Fruit fly (Drosophila melanogaster): ENCODE measurements around the gene FER.

FER gene

dm6 chr3R:9340425-9341188 lies 53.7 kb downstream of the FER start (continued):
- peak; percentile 95 for TF ChIP-seq gem (tag; optimal IDR thresholded peaks at IDR 0.05)
- TF ChIP-seq CG3995 (GFP tag; optimal IDR thresholded peaks at IDR 0.05): peak; percentile 56
- peak; percentile 75 for TF ChIP-seq tup (GFP tag; optimal IDR thresholded peaks at IDR 0.05)
- TF ChIP-seq CG14667 (GFP tag; IDR thresholded peaks at IDR 0.05): peak; percentile 77
- peak in 1 of 3 experiments; percentile 89 for TF ChIP-seq lola (GFP tag; optimal IDR thresholded peaks at IDR 0.05)
- peak; percentile 65 to 79 for TF ChIP-seq Trl (optimal IDR thresholded peaks at IDR 0.05)
- TF ChIP-seq Trl (GFP tag; optimal IDR thresholded peaks at IDR 0.05): peak; percentile 70
- peak; percentile 91 for TF ChIP-seq CG18599 (GFP tag; optimal IDR thresholded peaks at IDR 0.05)
- peak; percentile 90 for TF ChIP-seq Ssrp (tag; optimal IDR thresholded peaks at IDR 0.05)
- TF ChIP-seq Sox100B (GFP tag; optimal IDR thresholded peaks at IDR 0.05): peak; percentile 94
- TF ChIP-seq Dip3 (GFP tag; optimal IDR thresholded peaks at IDR 0.05): peak; percentile 59
- TF ChIP-seq gt (GFP tag; IDR thresholded peaks at IDR 0.05): no peak
- no peak for TF ChIP-seq Dfd (GFP tag; optimal IDR thresholded peaks at IDR 0.05)
- peak; percentile 79 for TF ChIP-seq CG4404 (GFP tag; IDR thresholded peaks at IDR 0.05)
- no peak for TF ChIP-seq D (optimal IDR thresholded peaks at IDR 0.05)
- TF ChIP-seq D (GFP tag; optimal IDR thresholded peaks at IDR 0.05): peak; percentile 90
- TF ChIP-seq vvl (GFP tag; IDR thresholded peaks at IDR 0.05): peak; percentile 86
- peak; percentile 43 for TF ChIP-seq fd64A (GFP tag; optimal IDR thresholded peaks at IDR 0.05)
- TF ChIP-seq Dref (GFP tag; IDR thresholded peaks at IDR 0.05): no peak
- peak; percentile 52 for TF ChIP-seq CG8089 (GFP tag; optimal IDR thresholded peaks at IDR 0.05)
- TF ChIP-seq sug (tag; optimal IDR thresholded peaks at IDR 0.05): peak; percentile 82
- peak; percentile 64 for TF ChIP-seq HmgD (GFP tag; optimal IDR thresholded peaks at IDR 0.05)
- peak; percentile 64 for TF ChIP-seq onecut (GFP tag; IDR thresholded peaks at IDR 0.05)
- peak; percentile 82 for TF ChIP-seq zfh2 (GFP tag; optimal IDR thresholded peaks at IDR 0.05)
- peak; percentile 83 for TF ChIP-seq Usf (GFP tag; optimal IDR thresholded peaks at IDR 0.05)
- peak; percentile 74 for TF ChIP-seq esg (GFP tag; conservative IDR thresholded peaks at IDR 0.05)
- peak; percentile 10 for TF ChIP-seq Sry-β (GFP tag; optimal IDR thresholded peaks at IDR 0.05)
- TF ChIP-seq CG1233 (GFP tag; optimal IDR thresholded peaks at IDR 0.05): peak; percentile 92
- TF ChIP-seq Dek (tag; optimal IDR thresholded peaks at IDR 0.05): peak; percentile 92
- peak; percentile 89 for TF ChIP-seq fd3F (GFP tag; optimal IDR thresholded peaks at IDR 0.05)
- peak; percentile 29 for TF ChIP-seq corto (GFP tag; optimal IDR thresholded peaks at IDR 0.05)
- TF ChIP-seq CG10462 (GFP tag; optimal IDR thresholded peaks at IDR 0.05): peak; percentile 72
- TF ChIP-seq pros (GFP tag; optimal IDR thresholded peaks at IDR 0.05): no peak
- TF ChIP-seq sens (GFP tag): peak; percentile 69
- no peak for TF ChIP-seq Opbp (GFP tag; IDR thresholded peaks at IDR 0.05; ENCODE audit: partially characterized antibody)
- TF ChIP-seq CG32767 (GFP tag; IDR thresholded peaks at IDR 0.05): peak; percentile 80
- peak; percentile 63 for TF ChIP-seq trh (GFP tag; optimal IDR thresholded peaks at IDR 0.05)
- TF ChIP-seq CG6654 (GFP tag; optimal IDR thresholded peaks at IDR 0.05): peak; percentile 72
- TF ChIP-seq tgo (GFP tag; IDR thresholded peaks at IDR 0.05): peak; percentile 77
- TF ChIP-seq slbo (GFP tag; IDR thresholded peaks at IDR 0.05): peak; percentile 91
- TF ChIP-seq sima (GFP tag; optimal IDR thresholded peaks at IDR 0.05): no peak
- TF ChIP-seq Nf-YA (GFP tag; IDR thresholded peaks at IDR 0.05): peak; percentile 41; the same call in 1 of the 2 replicates
- TF ChIP-seq CG3281 (GFP tag; optimal IDR thresholded peaks at IDR 0.05): peak; percentile 95
- TF ChIP-seq dimm (GFP tag; IDR thresholded peaks at IDR 0.05): no peak; the same call in 1 of the 2 replicates
- peak; percentile 85 for TF ChIP-seq CG9932 (GFP tag; IDR thresholded peaks at IDR 0.05)
- peak; percentile 82 for TF ChIP-seq B-H2 (GFP tag; optimal IDR thresholded peaks at IDR 0.05)
- no peak for TF ChIP-seq Gsc (GFP tag; IDR thresholded peaks at IDR 0.05)
- no peak for TF ChIP-seq grn (GFP tag; optimal IDR thresholded peaks at IDR 0.05)
- TF ChIP-seq Abd-B (GFP tag; optimal IDR thresholded peaks at IDR 0.05): peak; percentile 73
- TF ChIP-seq ttk (GFP tag; IDR thresholded peaks at IDR 0.05): peak; percentile 62

Measured in whole organism, embryonic.